Fruit fly (Drosophila melanogaster): ENCODE measurements around the gene CG31643.

- TF ChIP-seq Hr96 (GFP tag; optimal IDR thresholded peaks at IDR 0.05) (no peak), CG5204 (GFP tag; optimal IDR thresholded peaks at IDR 0.05) (no peak), CG7045 (GFP tag; optimal IDR thresholded peaks at IDR 0.05) (no peak), pad (GFP tag; optimal IDR thresholded peaks at IDR 0.05) (no peak), cic (GFP tag; optimal IDR thresholded peaks at IDR 0.05) (no peak), CG33017 (tag; optimal IDR thresholded peaks at IDR 0.05) (no peak), CG1620 (GFP tag; optimal IDR thresholded peaks at IDR 0.05) (no peak), Crg-1 (GFP tag; optimal IDR thresholded peaks at IDR 0.05) (no peak), kay (GFP tag; ENCODE audit: borderline replicate concordance) (no peak), CG7101 (tag; optimal IDR thresholded peaks at IDR 0.05) (no peak), cnc (optimal IDR thresholded peaks at IDR 0.05) (no peak), CG12768 (GFP tag; optimal IDR thresholded peaks at IDR 0.05) (no peak)
Observed at dm6 chr2L:6013071-6013417, 24.9 kb upstream of the CG31643 start.

Data from whole organism, adult.